Fruit fly (Drosophila melanogaster) whole organism, embryonic: ENCODE measurements around the gene CG5910.

ENCODE experiments used
- BtbVII ChIP-seq: fragments of 200-800 bp; sonication (Bioruptor generic); optimal IDR thresholded peaks from 3 replicates; lab custom pipeline; 2017; ENCODE audit warnings: missing biosample characterization, mild to moderate bottlenecking, missing genetic modification characterization
- C15 ChIP-seq: fragments of 200-800 bp; sonication (Bioruptor generic); IDR thresholded peaks from 3 replicates; pipeline ENCODE4 v1.3.6; 2022; ENCODE audit warnings: missing biosample characterization, missing genetic modification characterization
- CG10274 ChIP-seq: fragments of 200-800 bp; sonication (Bioruptor generic); optimal IDR thresholded peaks from 3 replicates; lab custom pipeline; 2017; ENCODE audit warnings: missing biosample characterization, mild to moderate bottlenecking, missing genetic modification characterization
- CG10654 ChIP-seq: fragments of 200-800 bp; sonication (Bioruptor generic); optimal IDR thresholded peaks from 2 replicates; lab custom pipeline; 2016; ENCODE audit warnings: missing biosample characterization, missing genetic modification characterization
- CG11504 ChIP-seq: fragments of 200-800 bp; sonication (Bioruptor generic); optimal IDR thresholded peaks from 3 replicates; lab custom pipeline; 2019; ENCODE audit warnings: missing biosample characterization, mild to moderate bottlenecking, missing genetic modification characterization, moderate library complexity
- CG11723 ChIP-seq: fragments of 200-800 bp; sonication (Bioruptor generic); optimal IDR thresholded peaks from 2 replicates; lab custom pipeline; 2017; ENCODE audit warnings: missing biosample characterization, mild to moderate bottlenecking, missing genetic modification characterization
- CG12942 ChIP-seq: fragments of 200-800 bp; sonication (Bioruptor generic); optimal IDR thresholded peaks from 3 replicates; lab custom pipeline; 2016; ENCODE audit warnings: missing biosample characterization, missing genetic modification characterization
- CG14014 ChIP-seq: fragments of 200-800 bp; sonication (Bioruptor generic); IDR thresholded peaks from 2 replicates; pipeline ENCODE4 v1.3.6; 2022; ENCODE audit warnings: missing biosample characterization, missing genetic modification characterization
- CG15479 ChIP-seq: fragments of 200-800 bp; sonication (Bioruptor generic); optimal IDR thresholded peaks from 3 replicates; lab custom pipeline; 2019; ENCODE audit warnings: missing biosample characterization, mild to moderate bottlenecking, missing genetic modification characterization, moderate library complexity
- CG16779 ChIP-seq: fragments of 200-800 bp; sonication (Bioruptor generic); IDR thresholded peaks from 2 replicates; pipeline ENCODE4 v1.3.6; 2022; ENCODE audit warnings: missing biosample characterization, missing genetic modification characterization
- CG18764 ChIP-seq: fragments of 200-800 bp; sonication (Bioruptor generic); optimal IDR thresholded peaks from 3 replicates; lab custom pipeline; 2016; ENCODE audit warnings: missing biosample characterization, missing genetic modification characterization
- CG2889 ChIP-seq: fragments of 200-800 bp; sonication (Bioruptor generic); IDR thresholded peaks from 3 replicates; pipeline ENCODE4 v1.3.6; 2022; ENCODE audit warnings: missing biosample characterization, missing genetic modification characterization
- CG3163 ChIP-seq: fragments of 200-800 bp; sonication (Bioruptor generic); optimal IDR thresholded peaks from 3 replicates; lab custom pipeline; 2016; ENCODE audit warnings: missing biosample characterization, missing genetic modification characterization
- CG32532 ChIP-seq: fragments of 200-800 bp; sonication (Bioruptor generic); IDR thresholded peaks from 2 replicates; pipeline ENCODE4 v1.3.6; 2022; ENCODE audit warnings: missing biosample characterization, missing genetic modification characterization
- CG7786 ChIP-seq: fragments of 200-800 bp; sonication (Bioruptor generic); optimal IDR thresholded peaks from 2 replicates; lab custom pipeline; 2016; ENCODE audit warnings: missing biosample characterization, missing genetic modification characterization
- Dbx ChIP-seq: fragments of 200-800 bp; sonication (Bioruptor generic); IDR thresholded peaks from 3 replicates; pipeline ENCODE4 v1.3.6; 2022; ENCODE audit warnings: missing biosample characterization, missing genetic modification characterization
- Dref ChIP-seq: fragments of 200-800 bp; sonication (Bioruptor generic); IDR thresholded peaks from 2 replicates; pipeline ENCODE4 v1.3.6; 2022; ENCODE audit warnings: missing biosample characterization, missing genetic modification characterization
- Elba2 ChIP-seq: fragments of 200-800 bp; sonication (Bioruptor generic); optimal IDR thresholded peaks from 3 replicates; lab custom pipeline; 2016; ENCODE audit warnings: missing biosample characterization, missing genetic modification characterization
- GATAe ChIP-seq: fragments of 200-800 bp; sonication (Bioruptor generic); conservative IDR thresholded peaks from 2 replicates; pipeline ENCODE4 v1.3.6; 2022; ENCODE audit warnings: missing biosample characterization, missing genetic modification characterization
- HLH3B ChIP-seq: fragments of 200-800 bp; sonication (Bioruptor generic); IDR thresholded peaks from 2 replicates; pipeline ENCODE4 v1.3.6; 2022; ENCODE audit warnings: missing biosample characterization, missing genetic modification characterization
- Mad ChIP-seq: fragments of 200-800 bp; sonication (Bioruptor generic); optimal IDR thresholded peaks from 2 replicates; lab custom pipeline; 2016; ENCODE audit warnings: missing biosample characterization, missing genetic modification characterization
- Poxn ChIP-seq: fragments of 200-800 bp; sonication (Bioruptor generic); IDR thresholded peaks from 2 replicates; pipeline ENCODE4 v1.3.6; 2022; ENCODE audit warnings: missing biosample characterization, missing genetic modification characterization
- Spps ChIP-seq: fragments of 200-800 bp; sonication (Bioruptor generic); optimal IDR thresholded peaks from 2 replicates; lab custom pipeline; 2018; ENCODE audit warnings: missing biosample characterization, mild to moderate bottlenecking, missing genetic modification characterization
- bowl ChIP-seq: fragments of 200-800 bp; sonication (Bioruptor generic); IDR thresholded peaks from 2 replicates; pipeline ENCODE4 v1.3.6; 2022; ENCODE audit warnings: missing biosample characterization, missing genetic modification characterization
- cato ChIP-seq: fragments of 200-800 bp; sonication (Bioruptor generic); optimal IDR thresholded peaks from 2 replicates; lab custom pipeline; 2016; ENCODE audit warnings: missing biosample characterization, missing genetic modification characterization, borderline replicate concordance
- crc ChIP-seq: fragments of 200-800 bp; sonication (Bioruptor generic); optimal IDR thresholded peaks from 2 replicates; lab custom pipeline; 2016; ENCODE audit warnings: missing biosample characterization, missing genetic modification characterization
- dm ChIP-seq: fragments of 200-800 bp; sonication (Bioruptor generic); optimal IDR thresholded peaks from 3 replicates; lab custom pipeline; 2016; ENCODE audit warnings: missing biosample characterization, missing genetic modification characterization
- gsb ChIP-seq: fragments of 200-800 bp; sonication (Bioruptor generic); IDR thresholded peaks from 2 replicates; pipeline ENCODE4 v1.3.6; 2022; ENCODE audit warnings: missing biosample characterization, missing genetic modification characterization
- gt ChIP-seq: fragments of 200-800 bp; sonication (Bioruptor generic); IDR thresholded peaks from 2 replicates; pipeline ENCODE4 v1.3.6; 2022; ENCODE audit warnings: missing biosample characterization, missing genetic modification characterization
- h ChIP-seq: fragments of >200 bp; optimal IDR thresholded peaks from 2 replicates; lab custom pipeline; 2017
- inv ChIP-seq: fragments of 200-800 bp; sonication (Bioruptor generic); IDR thresholded peaks from 2 replicates; pipeline ENCODE4 v1.3.6; 2022; ENCODE audit warnings: missing biosample characterization, missing genetic modification characterization; ENCODE audit not compliant: partially characterized antibody
- kah ChIP-seq: fragments of 200-800 bp; sonication (Bioruptor generic); optimal IDR thresholded peaks from 2 replicates; lab custom pipeline; 2018; ENCODE audit warnings: missing biosample characterization, mild to moderate bottlenecking, missing genetic modification characterization
- lilli ChIP-seq: fragments of 200-800 bp; sonication (Bioruptor generic); optimal IDR thresholded peaks from 3 replicates; lab custom pipeline; 2016; ENCODE audit warnings: missing biosample characterization, missing genetic modification characterization
- lola ChIP-seq, 3 experiments: fragments of >200 bp in 2 of 3; fragments of 200-800 bp in 1 of 3; sonication (Bioruptor generic) in 1 of 3; optimal IDR thresholded peaks; 2 replicates each; lab custom pipeline; 2017 to 2019; ENCODE audit warnings: missing biosample characterization in 3 of 3, missing genetic modification characterization in 3 of 3, mild to moderate bottlenecking in 1 of 3, moderate library complexity in 1 of 3
- otp ChIP-seq: fragments of 200-800 bp; sonication (Bioruptor generic); IDR thresholded peaks from 3 replicates; pipeline ENCODE4, ENCODE4 v1.3.6; 2022; ENCODE audit warnings: missing biosample characterization, missing genetic modification characterization
- sc ChIP-seq, 3 experiments: fragments of >200 bp in 2 of 3; fragments of 200-800 bp in 1 of 3; sonication (Bioruptor generic) in 1 of 3; optimal IDR thresholded peaks; 2 replicates in 2 of 3; 3 replicates in 1 of 3; lab custom pipeline; 2017; ENCODE audit warnings: mild to moderate bottlenecking in 1 of 3, missing biosample characterization in 1 of 3, missing genetic modification characterization in 1 of 3, missing genetic modification reagents in 1 of 3
- so ChIP-seq: fragments of 200-800 bp; sonication (Bioruptor generic); IDR thresholded peaks from 3 replicates; pipeline ENCODE4 v1.3.6; 2022; ENCODE audit warnings: missing biosample characterization, missing genetic modification characterization
- stwl ChIP-seq: fragments of 200-800 bp; sonication (Bioruptor generic); optimal IDR thresholded peaks from 3 replicates; lab custom pipeline; 2018; ENCODE audit warnings: missing biosample characterization, mild to moderate bottlenecking, missing genetic modification characterization, moderate library complexity
- vvl ChIP-seq: fragments of 200-800 bp; sonication (Bioruptor generic); IDR thresholded peaks from 2 replicates; pipeline ENCODE4 v1.3.6; 2022; ENCODE audit warnings: missing biosample characterization, missing genetic modification characterization
- wdn ChIP-seq: fragments of 200-800 bp; sonication (Bioruptor generic); IDR thresholded peaks from 2 replicates; pipeline ENCODE4 v1.3.6; 2022; ENCODE audit warnings: missing biosample characterization, missing genetic modification characterization

CG5910 gene

dm6 chr3L:20398243-20399222 is 43.7 kb upstream of the CG5910 start (continued):
- TF ChIP-seq CG7786 (GFP tag; lab: Kevin White, UChicago) (peak; percentile 63), BtbVII (GFP tag; lab: Kevin White, UChicago) (peak; percentile 87), CG2889 (GFP tag; lab: Robert Waterston, UW) (peak; percentile 33; the same call in 1 of the 3 replicates), gsb (peak; percentile 73), inv (GFP tag; lab: Robert Waterston, UW) (no peak), vvl (peak; percentile 80), CG14014 (peak; percentile 70), HLH3B (peak; percentile 72), CG10654 (peak; percentile 71), CG10274 (peak; percentile 51), CG32532 (GFP tag; lab: Robert Waterston, UW) (peak; percentile 77), Dref (GFP tag; lab: Robert Waterston, UW) (no peak), gt (GFP tag; lab: Robert Waterston, UW) (no peak), bowl (GFP tag; lab: Robert Waterston, UW) (0 out of 2 replicates have a peak, but pooled peaks have one; percentile 13), wdn (GFP tag; lab: Robert Waterston, UW) (0 out of 2 replicates have a peak, but pooled peaks have one; percentile 21), otp (GFP tag; lab: Robert Waterston, UW) (0 out of 3 replicates have a peak, but pooled peaks have one; percentile 27), kah (peak; percentile 93), stwl (no peak), Poxn (no peak), C15 (GFP tag; lab: Robert Waterston, UW) (0 out of 3 replicates have a peak, but pooled peaks have one; percentile 51), CG16779 (GFP tag; lab: Robert Waterston, UW) (no peak), Dbx (GFP tag; lab: Robert Waterston, UW) (peak; percentile 61; the same call in 2 of the 3 replicates), CG11504 (tag; lab: Kevin White, UChicago) (peak; percentile 92), crc (peak; percentile 52), CG18764 (peak; percentile 60), so (peak; percentile 86), CG3163 (GFP tag; lab: Kevin White, UChicago) (peak; percentile 13), Spps (tag; lab: Kevin White, UChicago) (peak; percentile 42), CG12942 (peak; percentile 79), sc (optimal IDR thresholded peaks at IDR 0.05; lab: Kevin White, UChicago) (no peak), sc (GFP tag; optimal IDR thresholded peaks at IDR 0.05; lab: Kevin White, UChicago) (peak; percentile 72), Mad (GFP tag; lab: Kevin White, UChicago) (peak; percentile 82), lola (GFP tag; optimal IDR thresholded peaks at IDR 0.05; lab: Kevin White, UChicago) (peak in 1 of 3 experiments; percentile 81), lilli (GFP tag; lab: Kevin White, UChicago) (peak; percentile 89), cato (GFP tag; lab: Kevin White, UChicago) (peak; percentile 64), CG15479 (GFP tag; lab: Kevin White, UChicago) (no peak), CG11723 (peak; percentile 82), h (lab: Kevin White, UChicago) (no peak), GATAe (GFP tag; lab: Robert Waterston, UW) (0 out of 2 replicates have a peak, but pooled peaks have one; percentile 11), dm (peak; percentile 47), Elba2 (GFP tag; lab: Kevin White, UChicago) (peak; percentile 5)
